Fruit fly (Drosophila melanogaster): ENCODE data around the gene APC4.

DNA sequence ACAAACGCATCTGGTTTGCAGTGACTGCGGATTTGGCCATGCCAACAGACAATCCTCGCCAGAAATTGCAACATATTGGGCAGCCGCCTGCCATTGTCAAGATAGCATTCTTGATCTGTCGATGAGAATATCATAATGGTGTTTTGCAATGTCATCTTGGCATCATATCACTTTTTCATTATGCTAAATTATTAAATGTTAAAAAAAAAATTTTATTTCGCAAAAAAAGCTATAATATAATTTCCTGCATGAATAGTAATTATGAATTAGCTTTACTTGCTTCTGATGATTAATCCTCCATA is 7.3 kb downstream of the APC4 start:
- no peak for TF ChIP-seq CTCF (optimal IDR thresholded peaks at IDR 0.05)
- no peak for TF ChIP-seq CG8478 (optimal IDR thresholded peaks at IDR 0.05)
